Worm (Caenorhabditis elegans) whole organism, L1 larva: ENCODE data around the gene Y57E12AR.1.

Source experiments
- C16A3.4 ChIP-seq: fragments of 150-350 bp; optimal IDR thresholded peaks from 2 replicates; lab custom pipeline; 2014; ENCODE audit warnings: missing biosample characterization, missing genetic modification characterization
- C34B4.2 ChIP-seq: sonication (generic microtip); optimal IDR thresholded peaks from 2 replicates; lab custom pipeline; 2017; ENCODE audit warnings: mild to moderate bottlenecking, missing genetic modification characterization, missing compliant biosample characterization
- F16B12.6 ChIP-seq: fragments of 150-350 bp; optimal IDR thresholded peaks from 2 replicates; lab custom pipeline; 2014; ENCODE audit warnings: missing biosample characterization, missing genetic modification characterization
- alr-1 ChIP-seq: fragments of 200-800 bp; sonication (Bioruptor generic); optimal IDR thresholded peaks from 2 replicates; lab custom pipeline; 2018; ENCODE audit warnings: borderline replicate concordance, mild to moderate bottlenecking, missing genetic modification characterization, missing compliant biosample characterization
- aly-2 ChIP-seq: fragments of 150-350 bp; optimal IDR thresholded peaks from 2 replicates; lab custom pipeline; 2014; ENCODE audit warnings: missing biosample characterization, missing genetic modification characterization
- ama-1 ChIP-seq: fragments of 150-350 bp; optimal IDR thresholded peaks from 2 replicates; lab custom pipeline; 2014
- blmp-1 ChIP-seq: fragments of 150-350 bp; optimal IDR thresholded peaks from 2 replicates; lab custom pipeline; 2014; ENCODE audit warnings: missing biosample characterization, missing genetic modification characterization
- ceh-63 ChIP-seq: fragments of 200-800 bp; sonication (Bioruptor generic); optimal IDR thresholded peaks from 2 replicates; lab custom pipeline; 2018; ENCODE audit warnings: mild to moderate bottlenecking, missing genetic modification characterization, missing compliant biosample characterization
- ceh-82 ChIP-seq, 3 experiments: fragments of 150-350 bp in 1 of 3; sonication (generic microtip) in 2 of 3; optimal IDR thresholded peaks; 2 replicates each; lab custom pipeline; 2014 to 2017; ENCODE audit warnings: missing biosample characterization in 3 of 3, missing genetic modification characterization in 3 of 3
- ceh-90 ChIP-seq: sonication (generic microtip); optimal IDR thresholded peaks from 2 replicates; lab custom pipeline; 2016; ENCODE audit warnings: missing genetic modification characterization, missing compliant biosample characterization
- ces-1 ChIP-seq: fragments of 150-350 bp; optimal IDR thresholded peaks from 2 replicates; lab custom pipeline; 2014; ENCODE audit warnings: missing biosample characterization, missing genetic modification reagents, missing genetic modification characterization
- dsc-1 ChIP-seq: sonication (generic microtip); optimal IDR thresholded peaks from 2 replicates; lab custom pipeline; 2016; ENCODE audit warnings: mild to moderate bottlenecking, missing genetic modification characterization, missing compliant biosample characterization
- egl-27 ChIP-seq, 2 experiments: fragments of 150-350 bp in 1 of 2; sonication (generic microtip); optimal IDR thresholded peaks; 3 replicates each; lab custom pipeline; 2017 to 2018; ENCODE audit warnings: missing biosample characterization in 2 of 2, missing genetic modification characterization in 2 of 2, missing genetic modification reagents in 2 of 2
- elt-3 ChIP-seq, 6 experiments: fragments of 150-350 bp in 1 of 6; sonication (generic microtip); optimal IDR thresholded peaks; 2 replicates each; lab custom pipeline; 2017 to 2018; ENCODE audit warnings: missing biosample characterization in 6 of 6, missing genetic modification characterization in 6 of 6, inconsistent platforms in 1 of 6
- ets-5 ChIP-seq: fragments of 200-800 bp; sonication (Bioruptor generic); IDR thresholded peaks from 2 replicates; pipeline ENCODE4 v1.3.6; 2022; ENCODE audit warnings: missing genetic modification characterization, missing compliant biosample characterization
- fkh-10 ChIP-seq: sonication (generic microtip); optimal IDR thresholded peaks from 2 replicates; lab custom pipeline; 2017; ENCODE audit warnings: missing biosample characterization, missing genetic modification reagents, missing genetic modification characterization
- fkh-8 ChIP-seq: sonication (generic microtip); optimal IDR thresholded peaks from 2 replicates; lab custom pipeline; 2016; ENCODE audit warnings: mild to moderate bottlenecking, missing genetic modification characterization, missing compliant biosample characterization
- fos-1 ChIP-seq: fragments of 150-350 bp; optimal IDR thresholded peaks from 2 replicates; lab custom pipeline; 2014; ENCODE audit warnings: missing biosample characterization, missing genetic modification characterization
- grh-1 ChIP-seq: fragments of 200-800 bp; sonication (Bioruptor generic); IDR thresholded peaks from 2 replicates; pipeline ENCODE4 v1.3.6; 2022; ENCODE audit warnings: missing genetic modification reagents, missing genetic modification characterization, missing compliant biosample characterization
- hlh-17 ChIP-seq: fragments of 200-800 bp; sonication (Bioruptor generic); optimal IDR thresholded peaks from 2 replicates; lab custom pipeline; 2018; ENCODE audit warnings: missing genetic modification characterization, mild to moderate bottlenecking, missing compliant biosample characterization, moderate library complexity, borderline replicate concordance
- hlh-4 ChIP-seq: sonication (generic microtip); optimal IDR thresholded peaks from 2 replicates; lab custom pipeline; 2016; ENCODE audit warnings: mild to moderate bottlenecking, missing genetic modification characterization, missing compliant biosample characterization
- hpl-2 ChIP-seq: fragments of 150-350 bp; optimal IDR thresholded peaks from 2 replicates; lab custom pipeline; 2014; ENCODE audit warnings: missing biosample characterization, missing genetic modification reagents, missing genetic modification characterization
- irx-1 ChIP-seq: sonication (generic microtip); optimal IDR thresholded peaks from 2 replicates; lab custom pipeline; 2016; ENCODE audit warnings: missing genetic modification characterization, missing compliant biosample characterization
- isw-1 ChIP-seq: fragments of 200-800 bp; sonication (Bioruptor generic); IDR thresholded peaks from 2 replicates; pipeline ENCODE4 v1.3.6; 2022; ENCODE audit warnings: missing genetic modification characterization, missing compliant biosample characterization
- jun-1 ChIP-seq: fragments of 150-350 bp; optimal IDR thresholded peaks from 2 replicates; lab custom pipeline; 2014; ENCODE audit warnings: missing biosample characterization, missing genetic modification reagents, missing genetic modification characterization
- lin-13 ChIP-seq: fragments of 150-350 bp; optimal IDR thresholded peaks from 2 replicates; lab custom pipeline; 2014; ENCODE audit warnings: missing biosample characterization, missing genetic modification reagents, missing genetic modification characterization
- lin-14 ChIP-seq: fragments of 200-800 bp; sonication (Bioruptor generic); optimal IDR thresholded peaks from 2 replicates; lab custom pipeline; 2018; ENCODE audit warnings: mild to moderate bottlenecking, missing genetic modification characterization, moderate library complexity, missing compliant biosample characterization
- lin-15B ChIP-seq: fragments of 150-350 bp; sonication (generic microtip); optimal IDR thresholded peaks from 3 replicates; lab custom pipeline; 2014; ENCODE audit warnings: missing biosample characterization, missing genetic modification characterization
- lin-35 ChIP-seq, 2 experiments: fragments of 150-350 bp; optimal IDR thresholded peaks; 2 replicates each; lab custom pipeline; 2014; ENCODE audit warnings: missing biosample characterization in 2 of 2, missing genetic modification characterization in 2 of 2, missing genetic modification reagents in 2 of 2
- lin-39 ChIP-seq: fragments of 150-350 bp; optimal IDR thresholded peaks from 2 replicates; lab custom pipeline; 2014; ENCODE audit warnings: missing biosample characterization, missing genetic modification reagents, missing genetic modification characterization
- lsy-2 ChIP-seq, 2 experiments: fragments of 150-350 bp; optimal IDR thresholded peaks; 2 replicates each; lab custom pipeline; 2014; ENCODE audit warnings: missing biosample characterization in 2 of 2, missing genetic modification characterization in 2 of 2
- mab-9 ChIP-seq: fragments of 200-800 bp; sonication (Bioruptor generic); IDR thresholded peaks from 2 replicates; pipeline ENCODE4 v1.3.6; 2022; ENCODE audit warnings: missing genetic modification reagents, missing genetic modification characterization, missing compliant biosample characterization
- mef-2 ChIP-seq: fragments of 150-350 bp; optimal IDR thresholded peaks from 2 replicates; lab custom pipeline; 2014; ENCODE audit warnings: missing biosample characterization, missing genetic modification characterization
- nhr-11 ChIP-seq: fragments of 150-350 bp; optimal IDR thresholded peaks from 2 replicates; lab custom pipeline; 2014; ENCODE audit warnings: missing biosample characterization, missing genetic modification characterization
- nhr-12 ChIP-seq: sonication (generic microtip); optimal IDR thresholded peaks from 2 replicates; lab custom pipeline; 2017; ENCODE audit warnings: missing biosample characterization, missing genetic modification characterization
- nhr-20 ChIP-seq: sonication (generic microtip); optimal IDR thresholded peaks from 2 replicates; lab custom pipeline; 2016; ENCODE audit warnings: mild to moderate bottlenecking, missing genetic modification characterization, missing compliant biosample characterization
- nhr-237 ChIP-seq: fragments of 150-350 bp; optimal IDR thresholded peaks from 2 replicates; lab custom pipeline; 2014; ENCODE audit warnings: missing biosample characterization, missing genetic modification characterization
- nhr-71 ChIP-seq: sonication (generic microtip); optimal IDR thresholded peaks from 2 replicates; lab custom pipeline; 2016; ENCODE audit warnings: mild to moderate bottlenecking, missing genetic modification characterization, moderate library complexity, missing compliant biosample characterization
- nhr-90 ChIP-seq: sonication (generic microtip); optimal IDR thresholded peaks from 2 replicates; lab custom pipeline; 2016; ENCODE audit warnings: mild to moderate bottlenecking, missing genetic modification characterization, missing compliant biosample characterization; ENCODE audit not compliant: poor library complexity
- pax-3 ChIP-seq: fragments of 200-800 bp; sonication (Bioruptor generic); optimal IDR thresholded peaks from 2 replicates; lab custom pipeline; 2018; ENCODE audit warnings: mild to moderate bottlenecking, missing genetic modification characterization, moderate library complexity, missing compliant biosample characterization
- pqm-1 ChIP-seq: sonication (generic microtip); optimal IDR thresholded peaks from 3 replicates; lab custom pipeline; 2017; ENCODE audit warnings: missing biosample characterization, missing genetic modification characterization
- rnt-1 ChIP-seq: sonication (generic microtip); optimal IDR thresholded peaks from 2 replicates; lab custom pipeline; 2016; ENCODE audit warnings: mild to moderate bottlenecking, missing genetic modification characterization, moderate library complexity, missing compliant biosample characterization
- skn-1 ChIP-seq: fragments of 150-350 bp; optimal IDR thresholded peaks from 2 replicates; lab custom pipeline; 2014; ENCODE audit warnings: missing biosample characterization, missing genetic modification characterization
- snpc-4 ChIP-seq: fragments of 150-350 bp; optimal IDR thresholded peaks from 2 replicates; lab custom pipeline; 2014; ENCODE audit warnings: missing biosample characterization, missing genetic modification characterization
- snu-23 ChIP-seq: sonication (generic microtip); optimal IDR thresholded peaks from 2 replicates; lab custom pipeline; 2016; ENCODE audit warnings: missing genetic modification characterization, missing compliant biosample characterization
- sptf-1 ChIP-seq: fragments of 150-350 bp; optimal IDR thresholded peaks from 2 replicates; lab custom pipeline; 2014; ENCODE audit warnings: missing biosample characterization, missing genetic modification characterization
- sup-37 ChIP-seq: fragments of 200-800 bp; sonication (Bioruptor generic); optimal IDR thresholded peaks from 2 replicates; lab custom pipeline; 2018; ENCODE audit warnings: mild to moderate bottlenecking, missing genetic modification characterization, missing compliant biosample characterization
- swsn-7 ChIP-seq: sonication (generic microtip); optimal IDR thresholded peaks from 2 replicates; lab custom pipeline; 2016; ENCODE audit warnings: missing genetic modification characterization, missing compliant biosample characterization
- tlp-1 ChIP-seq: fragments of 150-350 bp; optimal IDR thresholded peaks from 2 replicates; lab custom pipeline; 2014; ENCODE audit warnings: missing biosample characterization, missing genetic modification characterization
- vab-15 ChIP-seq: sonication (generic microtip); optimal IDR thresholded peaks from 2 replicates; lab custom pipeline; 2017; ENCODE audit warnings: missing genotype, mild to moderate bottlenecking, missing genetic modification characterization, missing compliant biosample characterization
- xbp-1 ChIP-seq: sonication (generic microtip); optimal IDR thresholded peaks from 2 replicates; lab custom pipeline; 2016; ENCODE audit warnings: missing genetic modification characterization, missing compliant biosample characterization
- zag-1 ChIP-seq: fragments of 150-350 bp; optimal IDR thresholded peaks from 2 replicates; lab custom pipeline; 2014; ENCODE audit warnings: missing biosample characterization, missing genetic modification characterization
- zip-4 ChIP-seq: fragments of 200-800 bp; sonication (Bioruptor generic); optimal IDR thresholded peaks from 2 replicates; lab custom pipeline; 2018; ENCODE audit warnings: mild to moderate bottlenecking, missing genetic modification characterization, moderate library complexity, missing compliant biosample characterization
- ztf-4 ChIP-seq: fragments of 150-350 bp; optimal IDR thresholded peaks from 2 replicates; lab custom pipeline; 2014; ENCODE audit warnings: missing biosample characterization, missing genetic modification characterization

Y57E12AR.1 gene

DNA sequence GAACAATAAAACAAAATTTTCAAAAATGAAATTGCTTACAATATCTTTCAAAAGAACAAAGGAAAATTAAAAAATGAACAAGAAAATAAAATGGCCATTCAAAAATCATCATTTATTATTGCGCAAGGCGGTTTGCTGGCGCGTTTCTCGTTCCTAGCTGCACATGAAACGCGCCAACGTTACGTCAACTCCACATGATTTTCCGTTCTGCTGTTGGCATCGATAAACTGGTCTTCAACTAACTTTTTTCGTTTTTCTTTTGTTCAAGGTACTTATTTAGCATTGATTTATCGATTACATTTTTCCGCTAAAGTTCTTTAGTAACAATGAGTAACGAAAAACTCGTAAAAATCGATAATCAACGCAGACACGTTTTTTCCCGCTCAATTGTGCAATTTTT lies 4.7 kb downstream of the Y57E12AR.1 start, which contains the start of the genes Y57E12AL.6 and Y57E12AL.1 (continued):
- peak; percentile 60 for TF ChIP-seq isw-1 (GFP tag; lab: Robert Waterston, UW)
- peak; percentile 75 for TF ChIP-seq fkh-8 (tag; lab: Kevin White, UChicago)
- peak; percentile 86 for TF ChIP-seq swsn-7 (tag; lab: Kevin White, UChicago)
- peak; percentile 89 for TF ChIP-seq C16A3.4 (tag; lab: Kevin White, UChicago)
- TF ChIP-seq mef-2 (tag; lab: Kevin White, UChicago): no peak
- TF ChIP-seq pqm-1 (tag; lab: Kevin White, UChicago): no peak
- TF ChIP-seq egl-27 (tag; optimal IDR thresholded peaks at IDR 0.05; lab: Kevin White, UChicago): no peak
- peak; percentile 30 for TF ChIP-seq fkh-10 (GFP tag; lab: Kevin White, UChicago)
- TF ChIP-seq lin-13: peak; percentile 75
- peak; percentile 93 for TF ChIP-seq nhr-20 (tag; lab: Kevin White, UChicago)
- no peak for TF ChIP-seq fos-1
- peak; percentile 84 for TF ChIP-seq grh-1 (GFP tag; lab: Robert Waterston, UW)
- TF ChIP-seq ceh-90 (tag; lab: Kevin White, UChicago): no peak
- peak; percentile 66 for TF ChIP-seq lin-15B (tag; lab: Kevin White, UChicago)
- TF ChIP-seq lin-35 (GFP tag; optimal IDR thresholded peaks at IDR 0.05; lab: Kevin White, UChicago): peak; percentile 81 to 92
- TF ChIP-seq nhr-90 (tag; lab: Kevin White, UChicago): peak; percentile 89
- no peak for TF ChIP-seq hlh-4 (tag; lab: Kevin White, UChicago)
- peak; percentile 71 for TF ChIP-seq irx-1 (tag; lab: Kevin White, UChicago)
- TF ChIP-seq lsy-2 (tag; optimal IDR thresholded peaks at IDR 0.05; lab: Kevin White, UChicago): peak; percentile 83 to 87
- TF ChIP-seq aly-2 (tag; lab: Kevin White, UChicago): peak; percentile 61
- peak; percentile 25 for TF ChIP-seq jun-1 (tag; lab: Kevin White, UChicago)
- TF ChIP-seq zag-1 (tag; lab: Kevin White, UChicago): no peak
- peak; percentile 39 for TF ChIP-seq nhr-11
- peak; percentile 39 for TF ChIP-seq lin-39 (tag; lab: Kevin White, UChicago)
- TF ChIP-seq rnt-1 (tag; lab: Kevin White, UChicago): peak; percentile 89
- TF ChIP-seq sup-37 (GFP tag; lab: Kevin White, UChicago): peak; percentile 29
- TF ChIP-seq nhr-71 (tag; lab: Kevin White, UChicago): peak; percentile 90
- no peak for TF ChIP-seq vab-15
- no peak for TF ChIP-seq ets-5 (GFP tag; lab: Robert Waterston, UW)
- TF ChIP-seq C34B4.2 (tag; lab: Kevin White, UChicago): no peak
- no peak for TF ChIP-seq zip-4
- peak; percentile 78 to 88 (median 79) for TF ChIP-seq ceh-82 (tag; optimal IDR thresholded peaks at IDR 0.05; lab: Kevin White, UChicago)
- no peak for TF ChIP-seq ceh-63 (GFP tag; lab: Kevin White, UChicago)
- TF ChIP-seq ama-1: peak; percentile 17
- TF ChIP-seq snpc-4: peak; percentile 89
- peak; percentile 76 for TF ChIP-seq blmp-1 (tag; lab: Kevin White, UChicago)
- peak; percentile 94 for TF ChIP-seq snu-23 (GFP tag; lab: Kevin White, UChicago)
- TF ChIP-seq elt-3 (tag; optimal IDR thresholded peaks at IDR 0.05; lab: Kevin White, UChicago): peak in 2 of 6 experiments; percentile 75 to 94
- no peak for TF ChIP-seq sptf-1 (tag; lab: Kevin White, UChicago)
- TF ChIP-seq ces-1: no peak
- peak; percentile 73 for TF ChIP-seq dsc-1
- TF ChIP-seq ztf-4 (tag; lab: Kevin White, UChicago): peak; percentile 43
- TF ChIP-seq mab-9 (GFP tag; lab: Robert Waterston, UW): peak; percentile 46; the same call in 1 of the 2 replicates
- peak; percentile 96 for TF ChIP-seq skn-1 (tag; lab: Kevin White, UChicago)
- no peak for TF ChIP-seq hlh-17 (GFP tag; lab: Kevin White, UChicago)
- peak; percentile 22 for TF ChIP-seq nhr-237 (tag; lab: Kevin White, UChicago)
- peak; percentile 87 for TF ChIP-seq xbp-1
- peak; percentile 16 for TF ChIP-seq hpl-2 (GFP tag; lab: Kevin White, UChicago)
- TF ChIP-seq alr-1 (tag; lab: Kevin White, UChicago): no peak
- TF ChIP-seq lin-14: peak; percentile 87
- no peak for TF ChIP-seq nhr-12 (tag; lab: Kevin White, UChicago)
- peak; percentile 41 for TF ChIP-seq F16B12.6 (tag; lab: Kevin White, UChicago)
- TF ChIP-seq tlp-1 (tag; lab: Kevin White, UChicago): no peak
- no peak for TF ChIP-seq pax-3 (tag; lab: Kevin White, UChicago)
